Fruit fly (Drosophila melanogaster) whole organism, wandering third instar larva: ENCODE measurements around the gene Msp300.
A peak's percentile ranks its signal among the peaks of the same experiment; 100 is the strongest.

ENCODE experiments used
- Abd-B ChIP-seq: fragments of >200 bp; optimal IDR thresholded peaks from 2 replicates; lab custom pipeline; 2017; ENCODE audit warnings: missing biosample characterization, missing genetic modification characterization
- CG32264 ChIP-seq: fragments of 200-800 bp; sonication (Bioruptor generic); optimal IDR thresholded peaks from 2 replicates; lab custom pipeline; 2016; ENCODE audit warnings: missing biosample characterization, missing genetic modification characterization
- CrebA ChIP-seq: fragments of 200-800 bp; sonication (Bioruptor generic); optimal IDR thresholded peaks from 2 replicates; lab custom pipeline; 2016; ENCODE audit warnings: missing biosample characterization, mild to moderate bottlenecking, missing genetic modification characterization, borderline replicate concordance
- Dfd ChIP-seq: fragments of >200 bp; optimal IDR thresholded peaks from 2 replicates; lab custom pipeline; 2017; ENCODE audit warnings: missing biosample characterization, missing genetic modification characterization
- Dif ChIP-seq: fragments of 200-275, 200-300 bp; sonication (Bioruptor generic); optimal IDR thresholded peaks from 2 replicates; lab custom pipeline; 2018; ENCODE audit warnings: missing biosample characterization, missing genetic modification characterization; ENCODE audit not compliant: partially characterized antibody
- GATAd ChIP-seq: sonication (Bioruptor generic); optimal IDR thresholded peaks from 2 replicates; lab custom pipeline; 2016; ENCODE audit warnings: missing biosample characterization, missing genetic modification characterization
- HLH106 ChIP-seq: fragments of 200-800 bp; optimal IDR thresholded peaks from 3 replicates; lab custom pipeline; 2019; ENCODE audit warnings: missing biosample characterization, mild to moderate bottlenecking, missing genetic modification characterization, moderate library complexity
- Hnf4 ChIP-seq: fragments of 200-800 bp; sonication (Bioruptor generic); optimal IDR thresholded peaks from 2 replicates; lab custom pipeline; 2016; ENCODE audit warnings: missing biosample characterization, mild to moderate bottlenecking, missing genetic modification characterization
- Hr78 ChIP-seq: fragments of >200 bp; optimal IDR thresholded peaks from 2 replicates; lab custom pipeline; 2017; ENCODE audit warnings: missing biosample characterization, missing genetic modification characterization
- Hr83 ChIP-seq: fragments of 200-300 bp; sonication (Bioruptor generic); optimal IDR thresholded peaks from 2 replicates; lab custom pipeline; 2016; ENCODE audit warnings: missing biosample characterization, mild to moderate bottlenecking, missing genetic modification characterization, moderate library complexity; ENCODE audit not compliant: poor library complexity, severe bottlenecking
- Jra ChIP-seq: sonication (Bioruptor generic); optimal IDR thresholded peaks from 2 replicates; lab custom pipeline; 2016; ENCODE audit warnings: missing biosample characterization, missing genetic modification characterization
- Mio ChIP-seq: sonication (Bioruptor generic); optimal IDR thresholded peaks from 2 replicates; lab custom pipeline; 2016; ENCODE audit warnings: missing biosample characterization, missing genetic modification characterization
- Myc ChIP-seq: fragments of >200 bp; optimal IDR thresholded peaks from 2 replicates; lab custom pipeline; 2017
- N ChIP-seq: fragments of >200 bp; optimal IDR thresholded peaks from 2 replicates; lab custom pipeline; 2018; ENCODE audit warnings: missing biosample characterization, missing external identifiers, missing genetic modification characterization
- OdsH ChIP-seq: fragments of 200-800 bp; sonication (Bioruptor generic); optimal IDR thresholded peaks from 2 replicates; lab custom pipeline; 2016; ENCODE audit warnings: missing biosample characterization, mild to moderate bottlenecking, missing genetic modification characterization
- Rel ChIP-seq, 2 experiments: fragments of 200-800 bp; sonication (Bioruptor generic) in 1 of 2; optimal IDR thresholded peaks; 2 replicates in 1 of 2; 3 replicates in 1 of 2; lab custom pipeline; 2016 to 2019; ENCODE audit warnings: mild to moderate bottlenecking in 2 of 2, missing biosample characterization in 2 of 2, missing genetic modification characterization in 2 of 2, moderate library complexity in 1 of 2
- Sp1 ChIP-seq: fragments of 200-800 bp; sonication (Bioruptor generic); optimal IDR thresholded peaks from 3 replicates; lab custom pipeline; 2019; ENCODE audit warnings: missing biosample characterization, mild to moderate bottlenecking, missing genetic modification characterization, moderate library complexity
- Vsx2 ChIP-seq: fragments of 200-300, 225-300 bp; sonication (Bioruptor generic); optimal IDR thresholded peaks from 2 replicates; lab custom pipeline; 2018; ENCODE audit warnings: missing biosample characterization, missing genetic modification characterization; ENCODE audit not compliant: partially characterized antibody
- br ChIP-seq: fragments of 200-800 bp; sonication (Bioruptor generic); optimal IDR thresholded peaks from 2 replicates; lab custom pipeline; 2016; ENCODE audit warnings: missing biosample characterization, missing genetic modification characterization
- brk ChIP-seq: fragments of 200-800 bp; sonication (Bioruptor generic); optimal IDR thresholded peaks from 2 replicates; lab custom pipeline; 2016; ENCODE audit warnings: missing biosample characterization, mild to moderate bottlenecking, missing genetic modification characterization
- dl ChIP-seq, 2 experiments: fragments of 175-275, 200-275 bp in 1 of 2; fragments of 200-275 bp in 1 of 2; sonication (Bioruptor generic); optimal IDR thresholded peaks; lab custom pipeline; 2018; ENCODE audit warnings: mild to moderate bottlenecking in 2 of 2, missing biosample characterization in 2 of 2, missing genetic modification characterization in 2 of 2, moderate library complexity in 2 of 2; ENCODE audit not compliant: partially characterized antibody in 2 of 2, insufficient read depth in 1 of 2
- dmrt93B ChIP-seq: fragments of 200-800 bp; sonication (Bioruptor generic); optimal IDR thresholded peaks from 2 replicates; lab custom pipeline; 2018; ENCODE audit warnings: missing biosample characterization, mild to moderate bottlenecking, missing genetic modification characterization
- dsf ChIP-seq: sonication (Bioruptor generic); optimal IDR thresholded peaks from 2 replicates; lab custom pipeline; 2016; ENCODE audit warnings: missing biosample characterization, missing genetic modification characterization, borderline replicate concordance
- ey ChIP-seq: fragments of 200-800 bp; sonication (Bioruptor generic); optimal IDR thresholded peaks from 2 replicates; lab custom pipeline; 2016; ENCODE audit warnings: missing biosample characterization, missing genetic modification characterization
- foxo ChIP-seq, 2 experiments: fragments of 200-800 bp; sonication (Bioruptor generic); optimal IDR thresholded peaks; 2 replicates in 1 of 2; 3 replicates in 1 of 2; lab custom pipeline; 2016 to 2017; ENCODE audit warnings: missing biosample characterization in 2 of 2, missing genetic modification characterization in 2 of 2
- fru ChIP-seq: fragments of 200-800 bp; sonication (Bioruptor generic); optimal IDR thresholded peaks from 3 replicates; lab custom pipeline; 2016; ENCODE audit warnings: missing biosample characterization, mild to moderate bottlenecking, missing genetic modification characterization
- h ChIP-seq: fragments of 200-800 bp; sonication (Bioruptor generic); optimal IDR thresholded peaks from 3 replicates; lab custom pipeline; 2016; ENCODE audit warnings: missing biosample characterization, mild to moderate bottlenecking, missing genetic modification characterization
- jim ChIP-seq: fragments of 175-275, 200-325 bp; sonication (Bioruptor generic); optimal IDR thresholded peaks from 2 replicates; lab custom pipeline; 2016; ENCODE audit warnings: missing biosample characterization, mild to moderate bottlenecking, missing genetic modification characterization
- lola ChIP-seq: fragments of >200 bp; optimal IDR thresholded peaks from 2 replicates; lab custom pipeline; 2017; ENCODE audit warnings: missing biosample characterization, missing genetic modification characterization
- psq ChIP-seq: fragments of 200-800 bp; sonication (Bioruptor generic); optimal IDR thresholded peaks from 3 replicates; lab custom pipeline; 2017; ENCODE audit warnings: missing biosample characterization, mild to moderate bottlenecking, missing genetic modification characterization, moderate library complexity
- rgr ChIP-seq: fragments of 200-800 bp; sonication (Bioruptor generic); optimal IDR thresholded peaks from 3 replicates; lab custom pipeline; 2016; ENCODE audit warnings: missing biosample characterization, mild to moderate bottlenecking, missing genetic modification characterization
- sage ChIP-seq: fragments of 200-800 bp; sonication (Bioruptor generic); optimal IDR thresholded peaks from 2 replicates; lab custom pipeline; 2016; ENCODE audit warnings: missing biosample characterization, mild to moderate bottlenecking, missing genetic modification characterization
- sv ChIP-seq: fragments of 200-800 bp; sonication (Bioruptor generic); optimal IDR thresholded peaks from 3 replicates; lab custom pipeline; 2016; ENCODE audit warnings: missing biosample characterization, missing genetic modification characterization
- usp ChIP-seq: fragments of >200 bp; optimal IDR thresholded peaks from 2 replicates; lab custom pipeline; 2017; ENCODE audit warnings: missing biosample characterization, missing genetic modification characterization

Msp300 gene

DNA sequence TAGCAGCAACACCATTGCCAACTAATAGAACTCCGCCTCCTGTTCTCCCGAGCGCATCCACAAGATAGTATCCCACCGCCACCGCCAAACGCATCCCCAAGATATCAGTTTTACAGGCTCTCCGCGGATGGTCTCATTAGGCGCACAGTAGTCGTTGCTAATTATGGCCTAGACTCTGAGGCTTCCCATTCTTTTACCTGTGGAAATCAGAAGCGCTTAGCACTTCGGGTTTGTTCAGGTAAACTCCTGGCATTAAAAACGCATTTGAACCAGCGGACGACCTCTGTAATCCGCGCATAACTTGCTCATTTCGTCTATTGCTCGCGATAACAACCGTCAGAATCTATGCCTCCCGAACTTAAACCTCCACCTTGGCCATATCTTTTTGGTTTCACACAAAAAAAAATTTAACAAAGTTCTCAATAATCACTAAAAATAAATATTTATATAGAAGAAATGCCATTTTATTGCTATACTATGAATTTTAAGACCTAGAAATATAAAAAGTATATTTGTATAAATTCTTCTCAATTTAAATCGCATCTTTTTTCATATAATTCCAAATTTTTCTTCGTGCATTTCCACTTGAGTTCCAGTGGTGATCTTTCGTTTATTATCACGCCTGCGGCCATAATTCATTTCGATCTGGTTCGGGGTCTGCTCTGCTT is 137.4 kb downstream of the Msp300 start:
- TF ChIP-seq Jra (GFP tag; lab: Kevin White, UChicago) = no peak
- TF ChIP-seq ey = no peak
- no peak for TF ChIP-seq Dif
- TF ChIP-seq OdsH (GFP tag; lab: Kevin White, UChicago) = peak; percentile 69
- TF ChIP-seq dmrt93B = no peak
- TF ChIP-seq sage (GFP tag; lab: Kevin White, UChicago) = no peak
- TF ChIP-seq rgr (GFP tag; lab: Kevin White, UChicago) = peak; percentile 49
- TF ChIP-seq brk (GFP tag; lab: Kevin White, UChicago) = peak; percentile 49
- TF ChIP-seq Sp1 (GFP tag; lab: Kevin White, UChicago) = peak; percentile 24
- TF ChIP-seq fru (GFP tag; lab: Kevin White, UChicago) = peak; percentile 38
- TF ChIP-seq Hnf4 (GFP tag; lab: Kevin White, UChicago) = peak; percentile 33
- peak; percentile 24 for TF ChIP-seq HLH106 (tag; lab: Kevin White, UChicago)
- TF ChIP-seq foxo (GFP tag; optimal IDR thresholded peaks at IDR 0.05; lab: Kevin White, UChicago) = peak in 1 of 2 experiments; percentile 49
- TF ChIP-seq N = no peak
- no peak for TF ChIP-seq Hr78
- TF ChIP-seq h (GFP tag; lab: Kevin White, UChicago) = peak; percentile 6
- TF ChIP-seq sv (GFP tag; lab: Kevin White, UChicago) = peak; percentile 33
- TF ChIP-seq Myc = no peak
- TF ChIP-seq psq (GFP tag; lab: Kevin White, UChicago) = peak; percentile 43
- TF ChIP-seq, all 38 proteins: peak for 11

- TF ChIP-seq Abd-B (no peak), Vsx2 (GFP tag; lab: Kevin White, UChicago) (no peak), br (peak; percentile 11), Dfd (peak; percentile 56)
Observed at dm6 chr2L:5238567-5238925, 137.9 kb downstream of the Msp300 start.

dm6 chr2L:5239433-5240278 is 139.0 kb downstream of the Msp300 start:
- TF ChIP-seq h (GFP tag; lab: Kevin White, UChicago) = no peak
- no peak for TF ChIP-seq Abd-B
- TF ChIP-seq sv (GFP tag; lab: Kevin White, UChicago) = no peak
- no peak for TF ChIP-seq ey
- TF ChIP-seq Myc = no peak
- no peak for TF ChIP-seq Hr78
- TF ChIP-seq dsf (GFP tag; lab: Kevin White, UChicago) = no peak

DNA sequence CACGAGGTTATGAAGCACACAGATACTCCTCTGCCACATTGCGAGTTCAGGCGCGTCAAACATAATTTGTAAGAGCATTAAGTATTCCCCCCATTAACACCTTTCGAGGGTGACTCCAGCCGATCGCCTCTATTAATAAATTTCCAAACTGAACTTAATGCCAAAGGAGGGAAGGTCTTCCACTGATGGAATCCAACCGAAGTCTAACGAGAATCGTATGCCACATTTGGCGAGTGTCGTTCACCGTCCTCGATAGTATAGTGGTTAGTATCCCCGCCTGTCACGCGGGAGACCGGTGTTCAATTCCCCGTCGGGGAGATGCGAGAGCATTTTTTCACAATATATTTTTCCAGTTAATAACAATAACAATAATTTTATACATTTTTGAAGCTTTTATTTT is 139.8 kb downstream of the Msp300 start:
- TF ChIP-seq OdsH (GFP tag; lab: Kevin White, UChicago) (no peak), usp (GFP tag; lab: Kevin White, UChicago) (no peak), HLH106 (tag; lab: Kevin White, UChicago) (no peak), jim (GFP tag; lab: Kevin White, UChicago) (no peak), psq (GFP tag; lab: Kevin White, UChicago) (no peak), sv (GFP tag; lab: Kevin White, UChicago) (no peak), Sp1 (GFP tag; lab: Kevin White, UChicago) (no peak)

- TF ChIP-seq Mio (GFP tag; lab: Kevin White, UChicago) (no peak), lola (no peak), h (GFP tag; lab: Kevin White, UChicago) (peak; percentile 74), usp (GFP tag; lab: Kevin White, UChicago) (no peak), sv (GFP tag; lab: Kevin White, UChicago) (no peak), CG32264 (GFP tag; lab: Kevin White, UChicago) (no peak), CrebA (peak; percentile 19), dmrt93B (no peak), Dif (no peak), sage (GFP tag; lab: Kevin White, UChicago) (no peak), jim (GFP tag; lab: Kevin White, UChicago) (no peak), fru (GFP tag; lab: Kevin White, UChicago) (peak; percentile 61), Sp1 (GFP tag; lab: Kevin White, UChicago) (peak; percentile 12), GATAd (GFP tag; lab: Kevin White, UChicago) (no peak), Dfd (no peak), Hr83 (GFP tag; lab: Kevin White, UChicago) (no peak), OdsH (GFP tag; lab: Kevin White, UChicago) (peak; percentile 55), N (no peak), HLH106 (tag; lab: Kevin White, UChicago) (peak; percentile 24), Hnf4 (GFP tag; lab: Kevin White, UChicago) (peak; percentile 52), foxo (GFP tag; optimal IDR thresholded peaks at IDR 0.05; lab: Kevin White, UChicago) (peak in 1 of 2 experiments; percentile 69), psq (GFP tag; lab: Kevin White, UChicago) (peak; percentile 23), Rel (GFP tag; optimal IDR thresholded peaks at IDR 0.05; lab: Kevin White, UChicago) (no peak), Rel (tag; optimal IDR thresholded peaks at IDR 0.05; lab: Kevin White, UChicago) (peak; percentile 52), dl (GFP tag; optimal IDR thresholded peaks at IDR 0.05; lab: Kevin White, UChicago; ENCODE audit: insufficient read depth in 1 of 2, partially characterized antibody in 2 of 2) (no peak), Myc (no peak)
Observed at dm6 chr2L:5242194-5242914, 141.7 kb downstream of the Msp300 start.
